Worm (Caenorhabditis elegans) whole organism, young adult: ENCODE measurements around the gene srsx-34.

Source experiments
- B0019.2 ChIP-seq: fragments of 200-800 bp; sonication (Bioruptor generic); conservative IDR thresholded peaks from 2 replicates; pipeline ENCODE4 v1.3.6; 2022; ENCODE audit warnings: missing genetic modification reagents, missing genetic modification characterization, missing compliant biosample characterization
- F10E7.11 ChIP-seq: sonication (generic microtip); optimal IDR thresholded peaks from 2 replicates; lab custom pipeline; 2017; ENCODE audit warnings: mild to moderate bottlenecking, missing genetic modification characterization, moderate library complexity, missing compliant biosample characterization
- F37B4.10 ChIP-seq: fragments of 200-800 bp; sonication (Bioruptor generic); IDR thresholded peaks from 2 replicates; pipeline ENCODE4 v1.3.6; 2022; ENCODE audit warnings: missing genetic modification characterization, missing compliant biosample characterization
- K12H6.12 ChIP-seq: fragments of 200-800 bp; sonication (Bioruptor generic); optimal IDR thresholded peaks from 2 replicates; lab custom pipeline; 2018; ENCODE audit warnings: mild to moderate bottlenecking, missing genetic modification characterization, missing compliant biosample characterization
- T07F8.4 ChIP-seq: sonication (generic microtip); optimal IDR thresholded peaks from 2 replicates; lab custom pipeline; 2016; ENCODE audit warnings: mild to moderate bottlenecking, missing genetic modification characterization, moderate library complexity, missing compliant biosample characterization
- T26A5.8 ChIP-seq: sonication (generic microtip); optimal IDR thresholded peaks from 2 replicates; lab custom pipeline; 2016; ENCODE audit warnings: missing genetic modification characterization, missing compliant biosample characterization
- Y53F4B.3 ChIP-seq: fragments of 200-800 bp; sonication (Bioruptor generic); IDR thresholded peaks from 2 replicates; pipeline ENCODE4 v1.3.6; 2022; ENCODE audit warnings: missing genetic modification reagents, missing genetic modification characterization, missing compliant biosample characterization
- Y56A3A.18 ChIP-seq: fragments of 200-800 bp; sonication (Bioruptor generic); IDR thresholded peaks from 2 replicates; pipeline ENCODE4 v1.3.6; 2022; ENCODE audit warnings: missing genetic modification reagents, missing genetic modification characterization, missing compliant biosample characterization
- ZK185.1 ChIP-seq: sonication (generic microtip); optimal IDR thresholded peaks from 2 replicates; lab custom pipeline; 2016; ENCODE audit warnings: mild to moderate bottlenecking, missing genetic modification characterization, missing compliant biosample characterization; ENCODE audit not compliant: poor library complexity, severe bottlenecking
- akir-1 ChIP-seq: fragments of 200-800 bp; sonication (Bioruptor generic); optimal IDR thresholded peaks from 2 replicates; lab custom pipeline; 2018; ENCODE audit warnings: mild to moderate bottlenecking, missing genetic modification characterization, moderate library complexity, missing compliant biosample characterization
- attf-6 ChIP-seq: fragments of 200-800 bp; sonication (Bioruptor generic); IDR thresholded peaks from 2 replicates; pipeline ENCODE4 v1.3.6; 2022; ENCODE audit warnings: missing genetic modification reagents, missing genetic modification characterization, missing compliant biosample characterization
- bed-1 ChIP-seq: fragments of 200-800 bp; sonication (Bioruptor generic); IDR thresholded peaks from 2 replicates; pipeline ENCODE4 v1.3.6; 2022; ENCODE audit warnings: missing genetic modification reagents, missing genetic modification characterization, missing compliant biosample characterization
- ccch-3 ChIP-seq: fragments of 200-800 bp; sonication (Bioruptor generic); optimal IDR thresholded peaks from 2 replicates; lab custom pipeline; 2018; ENCODE audit warnings: mild to moderate bottlenecking, missing genetic modification characterization, missing compliant biosample characterization
- cebp-1 ChIP-seq, 2 experiments: fragments of 200-800 bp in 1 of 2; sonication (Bioruptor generic) in 1 of 2; sonication (generic microtip) in 1 of 2; IDR thresholded peaks in 1 of 2; optimal IDR thresholded peaks in 1 of 2; 2 replicates each; pipeline versions ENCODE4 v1.3.6 to Lab custom; 2017 to 2022; ENCODE audit warnings: missing compliant biosample characterization in 2 of 2, missing genetic modification characterization in 2 of 2, mild to moderate bottlenecking in 1 of 2, missing genetic modification reagents in 1 of 2, moderate library complexity in 1 of 2
- ceh-100 ChIP-seq: fragments of 200-800 bp; sonication (Bioruptor generic); IDR thresholded peaks from 2 replicates; pipeline ENCODE4 v1.3.6; 2022; ENCODE audit warnings: missing genetic modification reagents, missing genetic modification characterization, missing compliant biosample characterization
- ceh-40 ChIP-seq: fragments of 200-800 bp; sonication (Bioruptor generic); IDR thresholded peaks from 2 replicates; pipeline ENCODE4 v1.3.6; 2022; ENCODE audit warnings: missing genetic modification characterization, missing compliant biosample characterization
- ceh-79 ChIP-seq: sonication (generic microtip); optimal IDR thresholded peaks from 2 replicates; lab custom pipeline; 2017; ENCODE audit warnings: mild to moderate bottlenecking, missing genetic modification characterization, missing compliant biosample characterization
- dox-1 ChIP-seq: fragments of 200-800 bp; sonication (Bioruptor generic); IDR thresholded peaks from 2 replicates; pipeline ENCODE4 v1.3.6; 2022; ENCODE audit warnings: missing genetic modification reagents, missing genetic modification characterization, missing compliant biosample characterization
- egl-44 ChIP-seq: fragments of 200-800 bp; sonication (Bioruptor generic); IDR thresholded peaks from 2 replicates; pipeline ENCODE4 v1.3.6; 2022; ENCODE audit warnings: missing genetic modification reagents, missing genetic modification characterization, missing compliant biosample characterization
- ekl-4 ChIP-seq: fragments of 200-800 bp; sonication (Bioruptor generic); IDR thresholded peaks from 2 replicates; pipeline ENCODE4 v1.3.6; 2022; ENCODE audit warnings: missing genetic modification reagents, missing genetic modification characterization, missing compliant biosample characterization
- hmg-1.2 ChIP-seq: fragments of 200-800 bp; sonication (Bioruptor generic); IDR thresholded peaks from 2 replicates; pipeline ENCODE4 v1.3.6; 2022; ENCODE audit warnings: missing genetic modification reagents, missing genetic modification characterization, missing compliant biosample characterization
- lin-26 ChIP-seq: fragments of 200-800 bp; sonication (Bioruptor generic); IDR thresholded peaks from 2 replicates; pipeline ENCODE4 v1.3.6; 2022; ENCODE audit warnings: missing genetic modification reagents, missing genetic modification characterization, missing compliant biosample characterization
- madf-3 ChIP-seq: fragments of 200-800 bp; sonication (Bioruptor generic); IDR thresholded peaks from 2 replicates; pipeline ENCODE4 v1.3.6; 2022; ENCODE audit warnings: missing genetic modification reagents, missing genetic modification characterization, missing compliant biosample characterization
- madf-6 ChIP-seq: fragments of 200-800 bp; sonication (Bioruptor generic); IDR thresholded peaks from 2 replicates; pipeline ENCODE4 v1.3.6; 2022; ENCODE audit warnings: missing genetic modification reagents, missing genetic modification characterization, missing compliant biosample characterization
- madf-8 ChIP-seq: fragments of 200-800 bp; sonication (Bioruptor generic); conservative IDR thresholded peaks from 2 replicates; pipeline ENCODE4 v1.3.6; 2022; ENCODE audit warnings: missing genetic modification reagents, missing genetic modification characterization, missing compliant biosample characterization
- mcd-1 ChIP-seq: fragments of 200-800 bp; sonication (Bioruptor generic); IDR thresholded peaks from 2 replicates; pipeline ENCODE4 v1.3.6; 2022; ENCODE audit warnings: missing genetic modification reagents, missing genetic modification characterization, missing compliant biosample characterization
- nfya-1 ChIP-seq: sonication (generic microtip); optimal IDR thresholded peaks from 2 replicates; lab custom pipeline; 2017; ENCODE audit warnings: antibody characterized with exemption, missing compliant biosample characterization, missing genetic modification characterization, borderline replicate concordance; ENCODE audit not compliant: insufficient read depth
- nfyb-1 ChIP-seq: fragments of 200-800 bp; sonication (Bioruptor generic); IDR thresholded peaks from 2 replicates; pipeline ENCODE4 v1.3.6; 2022; ENCODE audit warnings: missing genetic modification reagents, missing genetic modification characterization, missing compliant biosample characterization
- nhr-80 ChIP-seq: sonication (generic microtip); optimal IDR thresholded peaks from 2 replicates; lab custom pipeline; 2016; ENCODE audit warnings: missing genetic modification characterization, missing compliant biosample characterization
- pbrm-1 ChIP-seq: fragments of 200-800 bp; sonication (Bioruptor generic); IDR thresholded peaks from 2 replicates; pipeline ENCODE4 v1.3.6; 2022; ENCODE audit warnings: missing genetic modification reagents, missing genetic modification characterization, missing compliant biosample characterization
- rpc-1 ChIP-seq, 2 experiments: fragments of 150-350 bp in 1 of 2; sonication (generic microtip) in 1 of 2; optimal IDR thresholded peaks; 2 replicates each; lab custom pipeline; 2014 to 2018; ENCODE audit warnings: missing biosample characterization in 1 of 2, missing genetic modification characterization in 1 of 2, missing genetic modification reagents in 1 of 2, missing genotype in 1 of 2
- sea-2 ChIP-seq: fragments of 200-800 bp; sonication (Bioruptor generic); IDR thresholded peaks from 2 replicates; pipeline ENCODE4 v1.3.6; 2022; ENCODE audit warnings: missing genetic modification characterization, missing compliant biosample characterization
- snpc-1.1 ChIP-seq: sonication (generic microtip); optimal IDR thresholded peaks from 2 replicates; lab custom pipeline; 2017; ENCODE audit warnings: missing genetic modification characterization, mild to moderate bottlenecking, missing compliant biosample characterization, antibody characterized with exemption, moderate library complexity, missing genotype, missing genetic modification reagents; ENCODE audit not compliant: insufficient read depth
- tbp1 ChIP-seq: fragments of 200-800 bp; sonication (Bioruptor generic); optimal IDR thresholded peaks from 2 replicates; lab custom pipeline; 2018; ENCODE audit warnings: mild to moderate bottlenecking, missing genetic modification characterization, missing compliant biosample characterization
- tlf-1 ChIP-seq: fragments of 200-800 bp; sonication (Bioruptor generic); optimal IDR thresholded peaks from 2 replicates; lab custom pipeline; 2018; ENCODE audit warnings: mild to moderate bottlenecking, missing genetic modification characterization, missing compliant biosample characterization
- zfh-2 ChIP-seq: fragments of 200-800 bp; sonication (Bioruptor generic); conservative IDR thresholded peaks from 2 replicates; pipeline ENCODE4 v1.3.6; 2022; ENCODE audit warnings: missing genetic modification reagents, missing genetic modification characterization, missing compliant biosample characterization

srsx-34 gene

DNA sequence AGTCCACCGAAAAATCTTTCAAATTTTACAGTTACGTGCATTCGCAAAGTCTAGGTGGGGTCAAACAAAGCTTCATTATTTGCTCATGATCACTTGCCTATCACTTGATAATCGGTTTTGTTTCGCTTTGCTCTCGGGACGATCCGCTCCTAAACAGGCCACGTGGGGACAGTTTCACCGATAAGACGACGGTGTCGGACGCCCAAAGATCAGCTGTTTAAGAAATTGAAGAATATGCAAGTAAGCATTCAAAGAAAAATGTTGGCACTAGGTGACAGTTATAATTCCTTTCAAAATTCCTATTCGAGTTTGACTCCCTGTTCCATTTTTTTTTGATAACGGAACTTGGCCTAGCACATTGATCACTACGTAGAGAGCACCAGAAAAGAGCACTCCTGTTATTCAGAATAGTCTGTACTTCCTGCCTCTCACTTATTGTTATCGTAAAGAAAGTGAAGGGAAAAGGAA is 44.2 kb downstream of the srsx-34 start (continued):
- TF ChIP-seq egl-44 (GFP tag; lab: Robert Waterston, UW) = peak; percentile 79
- TF ChIP-seq tlf-1 = peak; percentile 57
- no peak for TF ChIP-seq sea-2 (GFP tag; lab: Robert Waterston, UW)

DNA sequence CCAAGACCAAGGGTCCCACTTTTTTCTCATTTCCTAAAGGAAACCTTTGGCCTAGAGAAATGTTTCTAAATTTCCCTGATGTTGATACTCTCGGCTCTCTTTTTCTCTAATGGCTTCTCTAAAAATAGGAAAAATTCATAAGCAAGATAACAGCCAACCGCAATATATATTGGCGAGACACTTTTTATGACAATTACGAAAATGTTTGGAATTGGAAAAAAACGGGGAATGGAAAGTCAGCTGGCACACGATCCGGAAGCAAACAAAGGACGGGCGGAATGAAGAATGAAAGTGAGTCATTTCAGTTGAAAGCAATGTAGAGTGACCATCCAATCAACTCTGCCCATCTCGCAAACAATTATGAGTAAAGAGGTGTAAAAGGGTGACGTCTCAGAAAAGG is 45.6 kb downstream of the srsx-34 start:
- TF ChIP-seq ZK185.1 (tag; lab: Kevin White, UChicago) (peak; percentile 17), cebp-1 (GFP tag; IDR thresholded peaks at IDR 0.05; lab: Robert Waterston, UW) (no peak), cebp-1 (tag; optimal IDR thresholded peaks at IDR 0.05; lab: Kevin White, UChicago) (peak; percentile 13), zfh-2 (GFP tag; lab: Robert Waterston, UW) (no peak), nhr-80 (tag; lab: Kevin White, UChicago) (peak; percentile 62)
- TF ChIP-seq, all 124 proteins: peak for 3

DNA sequence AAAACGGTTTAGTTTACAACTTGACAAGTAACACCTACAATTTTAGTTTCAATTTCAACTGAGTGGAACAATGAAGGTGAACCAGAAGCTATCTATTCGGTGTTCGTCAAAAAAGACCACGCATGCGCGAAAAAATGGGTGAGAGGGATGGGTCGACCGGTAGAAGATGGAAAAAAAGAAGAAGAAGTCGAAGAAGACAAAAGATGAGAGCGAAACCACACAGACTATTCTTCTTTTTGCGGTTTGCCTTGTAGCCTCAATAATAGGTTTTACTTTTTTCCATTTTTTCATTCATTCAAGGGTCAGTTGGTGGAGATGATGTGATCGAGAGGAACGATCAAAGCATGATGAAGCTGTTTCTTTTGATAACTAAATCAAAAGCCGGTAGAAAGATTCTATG is 46.6 kb downstream of the srsx-34 start:
- TF ChIP-seq T26A5.8 (tag; lab: Kevin White, UChicago) (no peak), madf-8 (GFP tag; lab: Robert Waterston, UW) (no peak), ceh-79 (tag; lab: Kevin White, UChicago) (no peak), akir-1 (GFP tag; lab: Kevin White, UChicago) (no peak), F10E7.11 (no peak), nfya-1 (tag; lab: Kevin White, UChicago) (no peak), Y53F4B.3 (GFP tag; lab: Robert Waterston, UW) (no peak)
- TF ChIP-seq, all 124 proteins: peak for 0

DNA sequence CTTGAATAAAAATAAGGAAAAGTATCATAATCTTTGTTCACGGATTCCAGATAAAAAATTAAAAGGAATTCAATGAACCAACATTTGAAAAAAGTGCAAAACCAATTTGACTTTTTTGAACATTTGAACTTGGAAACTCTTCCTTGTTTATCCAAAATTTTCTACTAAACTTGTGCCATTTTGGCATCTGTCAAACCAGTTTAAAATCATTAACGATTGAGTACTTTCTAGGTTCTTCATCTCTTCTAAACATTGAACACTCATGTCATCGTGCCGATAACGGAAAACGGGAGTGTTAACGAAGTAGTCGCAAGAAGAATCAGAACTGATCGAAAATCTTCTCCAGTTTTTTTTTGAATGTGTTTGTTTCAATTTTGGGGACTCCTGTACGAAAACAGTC is 48.5 kb downstream of the srsx-34 start:
- TF ChIP-seq bed-1 (GFP tag; lab: Robert Waterston, UW) = no peak
- TF ChIP-seq lin-26 = no peak

DNA sequence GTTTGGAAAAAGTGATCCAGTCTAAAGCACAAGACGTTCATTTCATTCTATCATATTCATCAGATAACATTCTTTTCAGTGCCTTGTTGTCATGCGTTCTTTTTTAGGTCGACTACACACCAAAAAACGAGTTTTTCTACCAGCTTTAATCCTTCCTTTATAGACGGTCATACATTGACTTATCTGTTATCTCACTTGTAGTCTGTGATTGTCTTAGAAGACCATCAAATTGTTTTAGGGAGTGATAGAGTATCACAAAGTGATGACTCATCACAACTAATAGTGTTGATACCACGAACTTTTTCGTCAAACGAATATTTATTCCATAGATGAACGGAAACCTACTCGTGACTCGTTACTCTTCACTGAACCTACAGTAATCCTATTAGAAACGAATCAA is 50.1 kb downstream of the srsx-34 start:
- TF ChIP-seq rpc-1 (optimal IDR thresholded peaks at IDR 0.05; lab: Kevin White, UChicago) (no peak), rpc-1 (tag; optimal IDR thresholded peaks at IDR 0.05; lab: Kevin White, UChicago) (no peak), B0019.2 (no peak), F37B4.10 (GFP tag; lab: Robert Waterston, UW) (no peak), tbp1 (no peak), K12H6.12 (tag; lab: Kevin White, UChicago) (no peak), madf-3 (GFP tag; lab: Robert Waterston, UW) (no peak), ccch-3 (GFP tag; lab: Kevin White, UChicago) (no peak), T07F8.4 (tag; lab: Kevin White, UChicago) (no peak)

DNA sequence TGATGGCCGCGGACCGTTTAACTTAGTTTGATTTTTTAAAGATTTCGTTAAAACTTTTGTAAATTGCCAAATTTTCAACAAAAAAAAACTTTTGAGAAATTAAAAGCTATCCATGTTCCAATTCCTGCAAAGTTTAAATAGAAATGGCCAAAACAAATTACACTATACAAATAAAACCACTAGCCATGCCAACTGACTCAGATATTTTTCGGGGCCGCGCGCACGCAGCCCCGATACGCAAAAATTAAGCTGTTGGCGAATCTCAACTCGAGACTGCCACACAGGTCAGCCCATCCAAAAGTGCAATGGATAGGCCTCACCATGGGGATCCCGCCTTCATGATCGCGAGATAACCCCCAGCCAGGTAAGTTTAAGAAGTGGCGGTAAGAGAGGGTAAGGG is 50.9 kb downstream of the srsx-34 start:
- peak; percentile 24; the same call in 1 of the 2 replicates for TF ChIP-seq ceh-40
- peak; percentile 21; the same call in 1 of the 2 replicates for TF ChIP-seq hmg-1.2 (GFP tag; lab: Robert Waterston, UW)
- TF ChIP-seq egl-44 (GFP tag; lab: Robert Waterston, UW) = peak; percentile 70; the same call in 1 of the 2 replicates
- peak; percentile 22; the same call in 1 of the 2 replicates for TF ChIP-seq mcd-1
- TF ChIP-seq madf-6 (GFP tag; lab: Robert Waterston, UW) = peak; percentile 52; the same call in 1 of the 2 replicates
- TF ChIP-seq madf-3 (GFP tag; lab: Robert Waterston, UW) = 0 out of 2 replicates have a peak, but pooled peaks have one; percentile 21
- 0 out of 2 replicates have a peak, but pooled peaks have one; percentile 29 for TF ChIP-seq Y56A3A.18 (GFP tag; lab: Robert Waterston, UW)
- 0 out of 2 replicates have a peak, but pooled peaks have one; percentile 15 for TF ChIP-seq pbrm-1 (GFP tag; lab: Robert Waterston, UW)
- TF ChIP-seq attf-6 = peak; percentile 89
- TF ChIP-seq nfyb-1 (GFP tag; lab: Robert Waterston, UW) = peak; percentile 54; the same call in 1 of the 2 replicates
- 0 out of 2 replicates have a peak, but pooled peaks have one; percentile 21 for TF ChIP-seq ceh-100 (GFP tag; lab: Robert Waterston, UW)
- peak; percentile 89 for TF ChIP-seq dox-1
- peak; percentile 76 for TF ChIP-seq ekl-4 (GFP tag; lab: Robert Waterston, UW)
- peak; percentile 5 for TF ChIP-seq snpc-1.1 (tag; lab: Kevin White, UChicago)
